Fruit fly (Drosophila melanogaster): ENCODE measurements around the gene mtgo.

Gene mtgo

DNA sequence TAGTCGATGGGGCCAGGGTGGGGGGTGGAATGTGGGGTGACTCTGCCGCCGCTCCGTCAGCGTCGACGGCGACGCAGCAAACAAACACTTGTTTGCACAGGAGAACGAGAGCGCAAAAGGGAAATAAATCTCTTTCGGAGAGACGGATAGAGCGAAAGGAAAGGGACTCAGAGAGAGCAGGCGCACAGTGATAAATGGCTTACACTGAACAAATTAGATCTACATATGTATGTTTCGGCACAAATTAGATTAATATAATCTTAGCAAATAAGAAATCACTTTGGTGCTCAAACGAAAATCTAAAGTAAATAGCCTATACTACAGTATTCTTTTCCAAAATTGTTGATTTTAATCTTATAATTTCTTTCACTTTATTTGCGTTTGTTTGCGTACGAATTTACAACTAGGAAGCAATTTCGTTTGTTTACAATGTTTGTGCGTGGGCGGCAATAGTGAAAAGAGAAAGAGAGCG, 9.1 kb upstream of the mtgo start (continued):
- TF ChIP-seq CG7839 (tag; optimal IDR thresholded peaks at IDR 0.05) (peak; percentile 88), CG4404 (GFP tag; IDR thresholded peaks at IDR 0.05) (peak; percentile 89), inv (GFP tag; IDR thresholded peaks at IDR 0.05; ENCODE audit: partially characterized antibody) (no peak), CG16779 (GFP tag; IDR thresholded peaks at IDR 0.05) (peak; percentile 86), Mrtf (GFP tag; IDR thresholded peaks at IDR 0.05) (peak; percentile 91), CG6689 (GFP tag; IDR thresholded peaks at IDR 0.05) (peak; percentile 95), gcm (GFP tag; optimal IDR thresholded peaks at IDR 0.05) (peak; percentile 94), Sry-β (GFP tag; optimal IDR thresholded peaks at IDR 0.05) (peak; percentile 56), CG2202 (tag; optimal IDR thresholded peaks at IDR 0.05) (peak; percentile 91), croc (GFP tag; conservative IDR thresholded peaks at IDR 0.05) (peak; percentile 90), CG15696 (tag; optimal IDR thresholded peaks at IDR 0.05) (peak; percentile 92), lov (optimal IDR thresholded peaks at IDR 0.05) (no peak), lov (GFP tag; IDR thresholded peaks at IDR 0.05) (peak; percentile 96), CG5953 (GFP tag; IDR thresholded peaks at IDR 0.05) (peak; percentile 92), CG14860 (GFP tag; IDR thresholded peaks at IDR 0.05; ENCODE audit: partially characterized antibody) (no peak), Six4 (GFP tag; optimal IDR thresholded peaks at IDR 0.05) (peak; percentile 90), yki (optimal IDR thresholded peaks at IDR 0.05) (peak; percentile 66), Rfx (GFP tag; IDR thresholded peaks at IDR 0.05) (peak; percentile 92), Nf-YA (GFP tag; IDR thresholded peaks at IDR 0.05) (peak; percentile 74), odd (GFP tag; optimal IDR thresholded peaks at IDR 0.05) (peak; percentile 70), Hmx (GFP tag; optimal IDR thresholded peaks at IDR 0.05) (peak; percentile 75), Spps (tag; optimal IDR thresholded peaks at IDR 0.05) (peak; percentile 95), ind (GFP tag; optimal IDR thresholded peaks at IDR 0.05) (peak; percentile 84), usp (GFP tag; optimal IDR thresholded peaks at IDR 0.05) (no peak), lab (GFP tag; optimal IDR thresholded peaks at IDR 0.05) (peak; percentile 96), eyg (GFP tag; optimal IDR thresholded peaks at IDR 0.05) (peak; percentile 81), Oaz (GFP tag; IDR thresholded peaks at IDR 0.05) (peak; percentile 89), sim (GFP tag; IDR thresholded peaks at IDR 0.05) (peak; percentile 93), CG11504 (tag; optimal IDR thresholded peaks at IDR 0.05) (peak; percentile 90), CG13123 (GFP tag; optimal IDR thresholded peaks at IDR 0.05) (peak; percentile 58), gce (GFP tag; IDR thresholded peaks at IDR 0.05) (peak; percentile 94), fd3F (GFP tag; optimal IDR thresholded peaks at IDR 0.05) (peak; percentile 81), kni (GFP tag; optimal IDR thresholded peaks at IDR 0.05) (peak; percentile 84), B-H2 (GFP tag; optimal IDR thresholded peaks at IDR 0.05) (peak; percentile 51), ara (GFP tag; IDR thresholded peaks at IDR 0.05) (peak; percentile 97), shn (GFP tag; optimal IDR thresholded peaks at IDR 0.05) (peak; percentile 81), YL-1 (GFP tag; optimal IDR thresholded peaks at IDR 0.05) (peak; percentile 49), CG1647 (GFP tag; optimal IDR thresholded peaks at IDR 0.05) (peak; percentile 50), CG13624 (GFP tag; optimal IDR thresholded peaks at IDR 0.05) (peak; percentile 80), D19A (tag; optimal IDR thresholded peaks at IDR 0.05) (peak; percentile 87), CG2712 (tag; optimal IDR thresholded peaks at IDR 0.05) (peak; percentile 96), repo (GFP tag; optimal IDR thresholded peaks at IDR 0.05) (peak; percentile 79), CG15073 (GFP tag; optimal IDR thresholded peaks at IDR 0.05) (peak; percentile 66), stwl (tag; optimal IDR thresholded peaks at IDR 0.05) (peak; percentile 66), CG32772 (GFP tag; IDR thresholded peaks at IDR 0.05) (peak; percentile 95), CG18262 (tag; optimal IDR thresholded peaks at IDR 0.05) (peak; percentile 95), Asciz (GFP tag; optimal IDR thresholded peaks at IDR 0.05) (peak; percentile 96), Ets65A (GFP tag) (peak; percentile 90), Adf1 (GFP tag; IDR thresholded peaks at IDR 0.05) (peak; percentile 92), sob (GFP tag; IDR thresholded peaks at IDR 0.05) (peak; percentile 95), ash1 (GFP tag; optimal IDR thresholded peaks at IDR 0.05) (peak; percentile 56), Nf-YB (GFP tag; optimal IDR thresholded peaks at IDR 0.05) (peak; percentile 77)

Data from whole organism, embryonic.